Worm (Caenorhabditis elegans) whole organism, midembryonic: ENCODE results near the gene F18G5.6.

Experiments used
- T22C8.4 ChIP-seq: fragments of 200-800 bp; sonication (Bioruptor generic); IDR thresholded peaks from 2 replicates; pipeline ENCODE4 v1.3.6; 2022; ENCODE audit warnings: missing genetic modification characterization, missing compliant biosample characterization
- cog-1 ChIP-seq: sonication (generic microtip); optimal IDR thresholded peaks from 2 replicates; lab custom pipeline; 2016; ENCODE audit warnings: missing genetic modification characterization, missing compliant biosample characterization
- flt-1 ChIP-seq: fragments of 200-800 bp; sonication (Bioruptor generic); IDR thresholded peaks from 2 replicates; pipeline ENCODE4 v1.3.6; 2022; ENCODE audit warnings: missing genetic modification characterization, missing compliant biosample characterization
- klf-2 ChIP-seq: fragments of 200-800 bp; sonication (Bioruptor generic); conservative IDR thresholded peaks from 2 replicates; pipeline ENCODE4 v1.3.6; 2022; ENCODE audit warnings: missing genetic modification reagents, missing genetic modification characterization, missing compliant biosample characterization
- med-1 ChIP-seq: sonication (generic microtip); optimal IDR thresholded peaks from 2 replicates; lab custom pipeline; 2017; ENCODE audit warnings: missing genetic modification characterization, mild to moderate bottlenecking, missing compliant biosample characterization, antibody characterized with exemption, missing genetic modification reagents; ENCODE audit not compliant: insufficient read depth
- ref-1 ChIP-seq: fragments of 200-800 bp; sonication (Bioruptor generic); conservative IDR thresholded peaks from 2 replicates; pipeline ENCODE4 v1.3.6; 2022; ENCODE audit warnings: missing genetic modification reagents, missing genetic modification characterization, missing compliant biosample characterization
- tab-1 ChIP-seq: fragments of 200-800 bp; sonication (Bioruptor generic); IDR thresholded peaks from 2 replicates; pipeline ENCODE4 v1.3.6; 2022; ENCODE audit warnings: missing genetic modification characterization, missing compliant biosample characterization
- ztf-23 ChIP-seq: fragments of 200-800 bp; sonication (Bioruptor generic); IDR thresholded peaks from 2 replicates; pipeline ENCODE4 v1.3.6; 2022; ENCODE audit warnings: missing genetic modification reagents, missing genetic modification characterization, missing compliant biosample characterization
- ztf-29 ChIP-seq: fragments of 200-800 bp; sonication (Bioruptor generic); IDR thresholded peaks from 2 replicates; pipeline ENCODE4 v1.3.6; 2022; ENCODE audit warnings: missing genetic modification reagents, missing genetic modification characterization, missing compliant biosample characterization

DNA sequence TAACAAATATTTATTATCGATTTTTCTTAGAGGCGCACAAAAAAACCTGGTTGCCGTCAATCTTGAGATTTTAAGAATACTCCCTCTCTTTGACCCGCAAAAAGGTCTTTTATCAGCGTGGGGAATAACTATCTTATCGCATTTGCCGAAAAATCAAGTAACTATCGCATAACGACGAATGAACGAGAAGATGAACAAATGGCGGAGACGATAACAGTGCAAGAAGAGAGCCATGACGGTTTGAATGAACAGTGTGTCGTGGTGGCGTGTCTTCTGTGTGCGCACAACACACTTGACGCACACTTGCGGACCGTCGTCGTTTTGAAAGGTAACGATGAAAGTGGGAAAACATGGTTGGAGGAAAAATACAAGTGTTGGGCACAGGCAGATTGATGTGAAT is 7.8 kb upstream of the F18G5.6 start:
- no peak for TF ChIP-seq flt-1 (GFP tag; lab: Robert Waterston, UW)
- TF ChIP-seq tab-1 (GFP tag; lab: Robert Waterston, UW) = no peak
- no peak for TF ChIP-seq cog-1
- no peak for TF ChIP-seq klf-2
- no peak for TF ChIP-seq T22C8.4 (GFP tag; lab: Robert Waterston, UW)
- no peak for TF ChIP-seq ref-1
- no peak for TF ChIP-seq med-1
- TF ChIP-seq ztf-23 = no peak
- TF ChIP-seq ztf-29 (GFP tag; lab: Robert Waterston, UW) = no peak
